Fruit fly (Drosophila melanogaster): ENCODE measurements around the gene RhoGAP71E.

RhoGAP71E gene

DNA sequence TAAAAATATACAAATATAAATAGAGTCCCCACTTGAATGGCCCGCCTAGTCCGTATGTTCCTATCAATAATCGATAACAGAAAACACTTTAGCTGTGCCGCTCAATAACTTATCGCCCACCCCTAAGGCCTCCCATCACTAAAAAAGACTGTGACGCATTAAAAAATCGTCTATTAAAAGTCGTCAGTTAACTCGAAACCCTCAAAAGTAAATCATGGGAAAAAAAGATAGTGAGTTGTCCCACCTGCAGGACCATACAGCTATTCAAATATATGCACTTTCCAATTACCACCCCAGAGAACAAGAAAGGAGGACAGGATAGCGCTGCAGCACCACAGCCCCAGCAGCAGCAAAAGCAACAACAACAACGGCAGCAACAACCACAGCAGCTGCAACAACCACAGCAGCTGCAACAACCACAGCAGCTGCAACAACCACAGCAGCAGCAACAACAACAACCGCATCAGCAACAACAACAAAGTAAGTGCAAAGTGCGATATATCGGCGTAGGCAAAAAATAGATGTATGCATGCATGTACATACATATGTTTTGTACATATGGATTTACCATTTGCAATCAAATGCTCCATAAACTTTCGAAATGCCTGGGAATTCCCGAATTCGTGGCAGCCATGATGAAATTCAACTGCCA is 34.5 kb upstream of the RhoGAP71E start, which contains the start of gene AGO2 (continued):
- no peak for TF ChIP-seq p53 (GFP tag; optimal IDR thresholded peaks at IDR 0.05)
- TF ChIP-seq CG15601 (tag; optimal IDR thresholded peaks at IDR 0.05): peak; percentile 17
- TF ChIP-seq Bdp1 (GFP tag; optimal IDR thresholded peaks at IDR 0.05): no peak
- peak; percentile 62 for TF ChIP-seq ato (GFP tag; IDR thresholded peaks at IDR 0.05; ENCODE audit: partially characterized antibody)
- no peak for TF ChIP-seq Atf6 (GFP tag; IDR thresholded peaks at IDR 0.05)
- TF ChIP-seq crc (GFP tag; optimal IDR thresholded peaks at IDR 0.05): no peak
- peak; percentile 9 for TF ChIP-seq BtbVII (GFP tag; optimal IDR thresholded peaks at IDR 0.05)
- no peak for TF ChIP-seq NfI (GFP tag; optimal IDR thresholded peaks at IDR 0.05)
- TF ChIP-seq CG17912 (GFP tag; optimal IDR thresholded peaks at IDR 0.05): no peak
- TF ChIP-seq h (optimal IDR thresholded peaks at IDR 0.05): no peak
- TF ChIP-seq HLH4C (GFP tag; IDR thresholded peaks at IDR 0.05; ENCODE audit: partially characterized antibody): peak; percentile 77
- no peak for TF ChIP-seq CG4424 (GFP tag; optimal IDR thresholded peaks at IDR 0.05)
- TF ChIP-seq bbx (GFP tag; IDR thresholded peaks at IDR 0.05; ENCODE audit: partially characterized antibody): peak; percentile 69
- TF ChIP-seq jumu (GFP tag; optimal IDR thresholded peaks at IDR 0.05): no peak
- no peak for TF ChIP-seq Dad (GFP tag; optimal IDR thresholded peaks at IDR 0.05)
- no peak for TF ChIP-seq CG3281 (GFP tag; optimal IDR thresholded peaks at IDR 0.05)
- TF ChIP-seq jigr1 (GFP tag; IDR thresholded peaks at IDR 0.05): no peak
- peak in 1 of 2 experiments; percentile 26 for TF ChIP-seq crp (GFP tag; optimal IDR thresholded peaks at IDR 0.05)
- no peak for TF ChIP-seq CG15011 (GFP tag; optimal IDR thresholded peaks at IDR 0.05)
- TF ChIP-seq Dbx (GFP tag; IDR thresholded peaks at IDR 0.05): 0 out of 3 replicates have a peak, but pooled peaks have one; percentile 34
- TF ChIP-seq Elba2 (GFP tag; optimal IDR thresholded peaks at IDR 0.05): no peak
- TF ChIP-seq slp2 (GFP tag; optimal IDR thresholded peaks at IDR 0.05): no peak
- TF ChIP-seq CG42726 (GFP tag; IDR thresholded peaks at IDR 0.05; ENCODE audit: partially characterized antibody): no peak
- peak; percentile 62; the same call in 2 of the 3 replicates for TF ChIP-seq Opbp (GFP tag; IDR thresholded peaks at IDR 0.05; ENCODE audit: partially characterized antibody)
- no peak for TF ChIP-seq CG3838 (GFP tag; optimal IDR thresholded peaks at IDR 0.05)
- peak; percentile 3 for TF ChIP-seq CG1603 (tag; optimal IDR thresholded peaks at IDR 0.05)
- no peak for TF ChIP-seq Kr (GFP tag; optimal IDR thresholded peaks at IDR 0.05)
- no peak for TF ChIP-seq CG1647 (GFP tag; optimal IDR thresholded peaks at IDR 0.05)
- no peak for TF ChIP-seq CG7556 (GFP tag; optimal IDR thresholded peaks at IDR 0.05)
- TF ChIP-seq CG9437 (GFP tag; optimal IDR thresholded peaks at IDR 0.05): no peak
- TF ChIP-seq Sox102F (GFP tag; optimal IDR thresholded peaks at IDR 0.05): no peak
- TF ChIP-seq CG8478 (optimal IDR thresholded peaks at IDR 0.05): no peak
- TF ChIP-seq CG14667 (GFP tag; IDR thresholded peaks at IDR 0.05): no peak
- TF ChIP-seq sc (optimal IDR thresholded peaks at IDR 0.05): no peak
- TF ChIP-seq sc (GFP tag; optimal IDR thresholded peaks at IDR 0.05): no peak
- no peak for TF ChIP-seq tio (GFP tag; optimal IDR thresholded peaks at IDR 0.05)
- peak; percentile 14; the same call in 1 of the 2 replicates for TF ChIP-seq Adf1 (GFP tag; IDR thresholded peaks at IDR 0.05)
- no peak for TF ChIP-seq CG4730 (GFP tag; IDR thresholded peaks at IDR 0.05)
- no peak for TF ChIP-seq Awh (GFP tag; IDR thresholded peaks at IDR 0.05)
- TF ChIP-seq CG10274 (GFP tag; optimal IDR thresholded peaks at IDR 0.05): no peak
- no peak for TF ChIP-seq CG11723 (GFP tag; optimal IDR thresholded peaks at IDR 0.05)
- TF ChIP-seq CG7357 (GFP tag; IDR thresholded peaks at IDR 0.05): no peak
- TF ChIP-seq Lim3 (GFP tag; IDR thresholded peaks at IDR 0.05): no peak
- 0 out of 3 replicates have a peak, but pooled peaks have one; percentile 46 for TF ChIP-seq CG2199 (GFP tag; IDR thresholded peaks at IDR 0.05)
- TF ChIP-seq Camta (GFP tag; optimal IDR thresholded peaks at IDR 0.05): no peak
- no peak for TF ChIP-seq CG1529 (GFP tag; optimal IDR thresholded peaks at IDR 0.05)
- TF ChIP-seq run (tag; optimal IDR thresholded peaks at IDR 0.05): no peak
- no peak for TF ChIP-seq CG18619 (GFP tag; optimal IDR thresholded peaks at IDR 0.05)
- no peak for TF ChIP-seq caup (GFP tag; optimal IDR thresholded peaks at IDR 0.05; ENCODE audit: severe bottlenecking)
- TF ChIP-seq CG13624 (GFP tag; optimal IDR thresholded peaks at IDR 0.05): peak; percentile 92
- TF ChIP-seq lilli (GFP tag; optimal IDR thresholded peaks at IDR 0.05): peak; percentile 30

Data from whole organism, embryonic.